Worm (Caenorhabditis elegans): ENCODE data around the gene mua-3.

DNA sequence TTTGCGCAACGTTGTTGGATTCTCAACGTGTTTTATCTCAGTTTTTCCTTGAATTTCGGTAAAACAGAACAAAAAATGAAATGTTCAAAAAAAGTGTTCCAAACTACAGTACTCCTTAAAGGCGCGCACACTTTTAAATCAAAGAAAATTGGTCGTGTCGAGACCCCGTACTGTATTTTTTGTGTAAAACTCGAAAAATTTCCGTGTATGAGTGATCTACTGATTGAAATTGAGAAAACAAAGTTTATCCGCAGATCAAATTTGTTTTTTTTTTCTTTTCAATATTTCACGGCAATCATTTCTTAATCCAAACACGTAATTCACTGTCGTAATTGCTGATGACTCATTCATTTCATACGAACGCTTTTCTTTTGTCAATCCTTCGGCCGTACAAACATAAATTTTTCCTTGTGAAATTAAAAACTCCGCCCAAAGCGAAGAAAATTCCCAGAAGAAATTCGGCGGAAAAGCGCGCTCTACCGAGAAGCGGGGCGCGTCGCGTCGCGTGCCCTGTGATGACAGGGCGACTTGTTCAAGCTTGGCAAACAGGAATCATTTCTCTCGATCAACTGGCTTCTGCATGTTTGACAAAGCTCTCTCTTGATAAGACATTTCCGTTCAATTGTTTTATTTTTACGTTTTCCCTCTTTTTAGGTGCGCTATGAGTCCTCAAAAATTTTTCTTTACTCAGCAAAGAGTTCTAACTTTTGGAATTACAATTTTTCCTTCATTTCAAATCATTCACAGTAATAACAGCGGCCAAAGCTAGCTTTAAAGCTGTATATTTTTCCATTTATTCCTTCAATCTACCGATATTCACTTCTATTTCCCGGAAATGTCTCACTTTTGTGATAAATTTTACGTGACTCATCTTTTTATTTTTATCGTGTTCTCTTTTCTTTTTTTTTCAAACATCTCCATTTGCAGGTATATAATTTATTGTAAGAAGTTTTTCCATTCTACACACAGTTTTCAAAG, 42.7 kb downstream of the mua-3 start, which contains the start of gene chc-1:
- TF ChIP-seq unc-39 (tag; optimal IDR thresholded peaks at IDR 0.05), result no peak
- no peak for TF ChIP-seq lsy-2 (tag; optimal IDR thresholded peaks at IDR 0.05)
- no peak for TF ChIP-seq ces-1 (GFP tag; optimal IDR thresholded peaks at IDR 0.05)
- no peak for TF ChIP-seq nhr-28 (tag; optimal IDR thresholded peaks at IDR 0.05)
- TF ChIP-seq nhr-76 (tag; optimal IDR thresholded peaks at IDR 0.05), result no peak
- no peak for TF ChIP-seq elt-3 (tag; optimal IDR thresholded peaks at IDR 0.05)

All from whole organism, mixed stage, embryonic.